Worm (Caenorhabditis elegans) whole organism, L1 larva: ENCODE measurements around the gene T05C7.9.
A peak's percentile ranks its signal among the peaks of the same experiment; 100 is the strongest.

Source experiments
- Y116A8C.19 ChIP-seq: sonication (generic microtip); optimal IDR thresholded peaks from 2 replicates; lab custom pipeline; 2016; ENCODE audit warnings: missing compliant biosample characterization, missing genetic modification characterization, borderline replicate concordance
- aly-2 ChIP-seq: fragments of 150-350 bp; optimal IDR thresholded peaks from 2 replicates; lab custom pipeline; 2014; ENCODE audit warnings: missing biosample characterization, missing genetic modification characterization
- ama-1 ChIP-seq: fragments of 150-350 bp; optimal IDR thresholded peaks from 2 replicates; lab custom pipeline; 2014
- blmp-1 ChIP-seq: fragments of 150-350 bp; optimal IDR thresholded peaks from 2 replicates; lab custom pipeline; 2014; ENCODE audit warnings: missing biosample characterization, missing genetic modification characterization
- ceh-63 ChIP-seq: fragments of 200-800 bp; sonication (Bioruptor generic); optimal IDR thresholded peaks from 2 replicates; lab custom pipeline; 2018; ENCODE audit warnings: mild to moderate bottlenecking, missing genetic modification characterization, missing compliant biosample characterization
- ceh-8 ChIP-seq: fragments of 200-800 bp; sonication (Bioruptor generic); optimal IDR thresholded peaks from 2 replicates; lab custom pipeline; 2018; ENCODE audit warnings: mild to moderate bottlenecking, missing genetic modification characterization, moderate library complexity, missing compliant biosample characterization
- ceh-82 ChIP-seq, 3 experiments: fragments of 150-350 bp in 1 of 3; sonication (generic microtip) in 2 of 3; optimal IDR thresholded peaks; 2 replicates each; lab custom pipeline; 2014 to 2017; ENCODE audit warnings: missing biosample characterization in 3 of 3, missing genetic modification characterization in 3 of 3
- ceh-90 ChIP-seq: sonication (generic microtip); optimal IDR thresholded peaks from 2 replicates; lab custom pipeline; 2016; ENCODE audit warnings: missing genetic modification characterization, missing compliant biosample characterization
- ces-1 ChIP-seq: fragments of 150-350 bp; optimal IDR thresholded peaks from 2 replicates; lab custom pipeline; 2014; ENCODE audit warnings: missing biosample characterization, missing genetic modification reagents, missing genetic modification characterization
- dsc-1 ChIP-seq: sonication (generic microtip); optimal IDR thresholded peaks from 2 replicates; lab custom pipeline; 2016; ENCODE audit warnings: mild to moderate bottlenecking, missing genetic modification characterization, missing compliant biosample characterization
- efl-1 ChIP-seq, 4 experiments: fragments of 150-350 bp; optimal IDR thresholded peaks in 3 of 4; peaks in 1 of 4; 1 replicate in 1 of 4; 2 replicates in 3 of 4; lab custom pipeline; 2014; ENCODE audit warnings: missing biosample characterization in 2 of 4, missing genetic modification characterization in 2 of 4, missing genetic modification reagents in 2 of 4
- egl-27 ChIP-seq, 2 experiments: fragments of 150-350 bp in 1 of 2; sonication (generic microtip); optimal IDR thresholded peaks; 3 replicates each; lab custom pipeline; 2017 to 2018; ENCODE audit warnings: missing biosample characterization in 2 of 2, missing genetic modification characterization in 2 of 2, missing genetic modification reagents in 2 of 2
- elt-2 ChIP-seq: sonication (generic microtip); optimal IDR thresholded peaks from 2 replicates; lab custom pipeline; 2016; ENCODE audit warnings: missing genetic modification characterization, mild to moderate bottlenecking, inconsistent platforms, missing compliant biosample characterization, missing genetic modification reagents
- elt-3 ChIP-seq, 6 experiments: fragments of 150-350 bp in 1 of 6; sonication (generic microtip); optimal IDR thresholded peaks; 2 replicates each; lab custom pipeline; 2017 to 2018; ENCODE audit warnings: missing biosample characterization in 6 of 6, missing genetic modification characterization in 6 of 6, inconsistent platforms in 1 of 6
- fkh-10 ChIP-seq: sonication (generic microtip); optimal IDR thresholded peaks from 2 replicates; lab custom pipeline; 2017; ENCODE audit warnings: missing biosample characterization, missing genetic modification reagents, missing genetic modification characterization
- fkh-8 ChIP-seq: sonication (generic microtip); optimal IDR thresholded peaks from 2 replicates; lab custom pipeline; 2016; ENCODE audit warnings: mild to moderate bottlenecking, missing genetic modification characterization, missing compliant biosample characterization
- fos-1 ChIP-seq: fragments of 150-350 bp; optimal IDR thresholded peaks from 2 replicates; lab custom pipeline; 2014; ENCODE audit warnings: missing biosample characterization, missing genetic modification characterization
- grh-1 ChIP-seq: fragments of 200-800 bp; sonication (Bioruptor generic); IDR thresholded peaks from 2 replicates; pipeline ENCODE4 v1.3.6; 2022; ENCODE audit warnings: missing genetic modification reagents, missing genetic modification characterization, missing compliant biosample characterization
- hlh-17 ChIP-seq: fragments of 200-800 bp; sonication (Bioruptor generic); optimal IDR thresholded peaks from 2 replicates; lab custom pipeline; 2018; ENCODE audit warnings: missing genetic modification characterization, mild to moderate bottlenecking, missing compliant biosample characterization, moderate library complexity, borderline replicate concordance
- jun-1 ChIP-seq: fragments of 150-350 bp; optimal IDR thresholded peaks from 2 replicates; lab custom pipeline; 2014; ENCODE audit warnings: missing biosample characterization, missing genetic modification reagents, missing genetic modification characterization
- lin-13 ChIP-seq: fragments of 150-350 bp; optimal IDR thresholded peaks from 2 replicates; lab custom pipeline; 2014; ENCODE audit warnings: missing biosample characterization, missing genetic modification reagents, missing genetic modification characterization
- lin-14 ChIP-seq: fragments of 200-800 bp; sonication (Bioruptor generic); optimal IDR thresholded peaks from 2 replicates; lab custom pipeline; 2018; ENCODE audit warnings: mild to moderate bottlenecking, missing genetic modification characterization, moderate library complexity, missing compliant biosample characterization
- lin-15B ChIP-seq: fragments of 150-350 bp; sonication (generic microtip); optimal IDR thresholded peaks from 3 replicates; lab custom pipeline; 2014; ENCODE audit warnings: missing biosample characterization, missing genetic modification characterization
- lsy-2 ChIP-seq, 2 experiments: fragments of 150-350 bp; optimal IDR thresholded peaks; 2 replicates each; lab custom pipeline; 2014; ENCODE audit warnings: missing biosample characterization in 2 of 2, missing genetic modification characterization in 2 of 2
- mdl-1 ChIP-seq, 2 experiments: fragments of 150-350 bp; optimal IDR thresholded peaks; 2 replicates each; lab custom pipeline; 2014 to 2017; ENCODE audit warnings: missing biosample characterization in 2 of 2, missing genetic modification characterization in 2 of 2, inconsistent platforms in 1 of 2
- mef-2 ChIP-seq: fragments of 150-350 bp; optimal IDR thresholded peaks from 2 replicates; lab custom pipeline; 2014; ENCODE audit warnings: missing biosample characterization, missing genetic modification characterization
- mep-1 ChIP-seq: fragments of 150-350 bp; optimal IDR thresholded peaks from 2 replicates; lab custom pipeline; 2014; ENCODE audit warnings: missing biosample characterization, missing genetic modification characterization
- nhr-12 ChIP-seq: sonication (generic microtip); optimal IDR thresholded peaks from 2 replicates; lab custom pipeline; 2017; ENCODE audit warnings: missing biosample characterization, missing genetic modification characterization
- nhr-20 ChIP-seq: sonication (generic microtip); optimal IDR thresholded peaks from 2 replicates; lab custom pipeline; 2016; ENCODE audit warnings: mild to moderate bottlenecking, missing genetic modification characterization, missing compliant biosample characterization
- nhr-237 ChIP-seq: fragments of 150-350 bp; optimal IDR thresholded peaks from 2 replicates; lab custom pipeline; 2014; ENCODE audit warnings: missing biosample characterization, missing genetic modification characterization
- nhr-28 ChIP-seq: fragments of 150-350 bp; optimal IDR thresholded peaks from 2 replicates; lab custom pipeline; 2014; ENCODE audit warnings: missing biosample characterization, missing genetic modification characterization
- nhr-47 ChIP-seq: sonication (generic microtip); optimal IDR thresholded peaks from 2 replicates; lab custom pipeline; 2016; ENCODE audit warnings: mild to moderate bottlenecking, missing genetic modification characterization, moderate library complexity, missing compliant biosample characterization
- nhr-71 ChIP-seq: sonication (generic microtip); optimal IDR thresholded peaks from 2 replicates; lab custom pipeline; 2016; ENCODE audit warnings: mild to moderate bottlenecking, missing genetic modification characterization, moderate library complexity, missing compliant biosample characterization
- nhr-76 ChIP-seq: sonication (generic microtip); optimal IDR thresholded peaks from 2 replicates; lab custom pipeline; 2017; ENCODE audit warnings: missing biosample characterization, missing genetic modification characterization
- nhr-77 ChIP-seq: fragments of 150-350 bp; optimal IDR thresholded peaks from 2 replicates; lab custom pipeline; 2014; ENCODE audit warnings: missing biosample characterization, missing genetic modification characterization
- nhr-84 ChIP-seq: sonication (generic microtip); optimal IDR thresholded peaks from 2 replicates; lab custom pipeline; 2017; ENCODE audit warnings: missing biosample characterization, missing genetic modification characterization
- nhr-85 ChIP-seq: sonication (generic microtip); peaks from one replicate; lab custom pipeline; 2016; ENCODE audit warnings: missing genetic modification characterization, inconsistent platforms, missing compliant biosample characterization
- rnt-1 ChIP-seq: sonication (generic microtip); optimal IDR thresholded peaks from 2 replicates; lab custom pipeline; 2016; ENCODE audit warnings: mild to moderate bottlenecking, missing genetic modification characterization, moderate library complexity, missing compliant biosample characterization
- skn-1 ChIP-seq: fragments of 150-350 bp; optimal IDR thresholded peaks from 2 replicates; lab custom pipeline; 2014; ENCODE audit warnings: missing biosample characterization, missing genetic modification characterization
- snu-23 ChIP-seq: sonication (generic microtip); optimal IDR thresholded peaks from 2 replicates; lab custom pipeline; 2016; ENCODE audit warnings: missing genetic modification characterization, missing compliant biosample characterization
- sox-4 ChIP-seq: sonication (generic microtip); optimal IDR thresholded peaks from 2 replicates; lab custom pipeline; 2016; ENCODE audit warnings: missing genetic modification characterization, missing compliant biosample characterization
- sup-37 ChIP-seq: fragments of 200-800 bp; sonication (Bioruptor generic); optimal IDR thresholded peaks from 2 replicates; lab custom pipeline; 2018; ENCODE audit warnings: mild to moderate bottlenecking, missing genetic modification characterization, missing compliant biosample characterization
- tbx-2 ChIP-seq: sonication (generic microtip); optimal IDR thresholded peaks from 2 replicates; lab custom pipeline; 2016; ENCODE audit warnings: missing genetic modification characterization, missing compliant biosample characterization
- tlp-1 ChIP-seq: fragments of 150-350 bp; optimal IDR thresholded peaks from 2 replicates; lab custom pipeline; 2014; ENCODE audit warnings: missing biosample characterization, missing genetic modification characterization
- unc-130 ChIP-seq: fragments of 150-350 bp; optimal IDR thresholded peaks from 2 replicates; lab custom pipeline; 2017; ENCODE audit warnings: missing biosample characterization, missing genetic modification characterization, inconsistent platforms
- unc-62 ChIP-seq: fragments of 150-350 bp; optimal IDR thresholded peaks from 2 replicates; lab custom pipeline; 2014; ENCODE audit warnings: missing biosample characterization, missing genetic modification reagents, missing genetic modification characterization
- unc-86 ChIP-seq: sonication (generic microtip); optimal IDR thresholded peaks from 2 replicates; lab custom pipeline; 2016; ENCODE audit warnings: missing genetic modification characterization, missing compliant biosample characterization
- unc-98 ChIP-seq: fragments of 200-800 bp; sonication (Bioruptor generic); IDR thresholded peaks from 2 replicates; pipeline ENCODE4 v1.3.6; 2022; ENCODE audit warnings: missing genetic modification characterization, missing compliant biosample characterization
- vab-15 ChIP-seq: sonication (generic microtip); optimal IDR thresholded peaks from 2 replicates; lab custom pipeline; 2017; ENCODE audit warnings: missing genotype, mild to moderate bottlenecking, missing genetic modification characterization, missing compliant biosample characterization
- xbp-1 ChIP-seq: sonication (generic microtip); optimal IDR thresholded peaks from 2 replicates; lab custom pipeline; 2016; ENCODE audit warnings: missing genetic modification characterization, missing compliant biosample characterization
- zag-1 ChIP-seq: fragments of 150-350 bp; optimal IDR thresholded peaks from 2 replicates; lab custom pipeline; 2014; ENCODE audit warnings: missing biosample characterization, missing genetic modification characterization
- zip-4 ChIP-seq: fragments of 200-800 bp; sonication (Bioruptor generic); optimal IDR thresholded peaks from 2 replicates; lab custom pipeline; 2018; ENCODE audit warnings: mild to moderate bottlenecking, missing genetic modification characterization, moderate library complexity, missing compliant biosample characterization
- ztf-11 ChIP-seq, 2 experiments: sonication (generic microtip); optimal IDR thresholded peaks; 2 replicates each; lab custom pipeline; 2016 to 2017; ENCODE audit warnings: missing genetic modification characterization in 2 of 2, missing biosample characterization in 1 of 2, missing compliant biosample characterization in 1 of 2

T05C7.9 gene

ce11 chrIV:79205-79604 is at the start of gene T05C7.9:
T05C7.9 (plus strand) TSS chrIV:79276.
- TF ChIP-seq ceh-82 (tag; optimal IDR thresholded peaks at IDR 0.05; lab: Kevin White, UChicago) (peak in 1 of 3 experiments; percentile 3), elt-3 (tag; optimal IDR thresholded peaks at IDR 0.05; lab: Kevin White, UChicago) (no peak), sox-4 (tag; lab: Kevin White, UChicago) (no peak), tlp-1 (no peak), nhr-85 (tag; lab: Kevin White, UChicago) (no peak), efl-1 (optimal IDR thresholded peaks at IDR 0.05; lab: Kevin White, UChicago) (no peak), efl-1 (GFP tag; optimal IDR thresholded peaks at IDR 0.05 in 1 of 2; lab: Kevin White, UChicago) (peak in 1 of 2 experiments; percentile 87), jun-1 (no peak), fkh-10 (GFP tag; lab: Kevin White, UChicago) (peak; percentile 33), nhr-71 (tag; lab: Kevin White, UChicago) (peak; percentile 41), zip-4 (GFP tag; lab: Kevin White, UChicago) (no peak), aly-2 (tag; lab: Kevin White, UChicago) (no peak), Y116A8C.19 (no peak), fkh-8 (peak; percentile 38), nhr-237 (tag; lab: Kevin White, UChicago) (no peak), ztf-11 (tag; optimal IDR thresholded peaks at IDR 0.05; lab: Kevin White, UChicago) (no peak), zag-1 (tag; lab: Kevin White, UChicago) (no peak), ceh-63 (GFP tag; lab: Kevin White, UChicago) (no peak), blmp-1 (tag; lab: Kevin White, UChicago) (no peak), mef-2 (no peak), lin-15B (tag; lab: Kevin White, UChicago) (no peak), ceh-90 (tag; lab: Kevin White, UChicago) (no peak), snu-23 (no peak), unc-130 (tag; lab: Kevin White, UChicago) (no peak), ceh-8 (GFP tag; lab: Kevin White, UChicago) (no peak), xbp-1 (tag; lab: Kevin White, UChicago) (no peak), nhr-84 (tag; lab: Kevin White, UChicago) (no peak), hlh-17 (no peak), nhr-76 (tag; lab: Kevin White, UChicago) (no peak), tbx-2 (tag; lab: Kevin White, UChicago) (peak; percentile 30), nhr-77 (tag; lab: Kevin White, UChicago) (peak; percentile 9), skn-1 (peak; percentile 17), nhr-20 (tag; lab: Kevin White, UChicago) (no peak), nhr-47 (tag; lab: Kevin White, UChicago) (peak; percentile 11), lsy-2 (tag; optimal IDR thresholded peaks at IDR 0.05; lab: Kevin White, UChicago) (peak in 1 of 2 experiments; percentile 17), mdl-1 (tag; optimal IDR thresholded peaks at IDR 0.05; lab: Kevin White, UChicago) (peak in 1 of 2 experiments; percentile 44), fos-1 (no peak), rnt-1 (peak; percentile 13), lin-14 (GFP tag; lab: Kevin White, UChicago) (peak; percentile 85)

- TF ChIP-seq nhr-12 (tag; lab: Kevin White, UChicago) = no peak
Measured at ce11 chrIV:48780-49179, 30.3 kb upstream of the T05C7.9 start, which contains the start of gene frm-5.1. frm-5.1 (minus strand) TSS chrIV:48880.

- TF ChIP-seq nhr-28 (tag; lab: Kevin White, UChicago) (no peak), unc-62 (GFP tag; lab: Kevin White, UChicago) (no peak), mep-1 (tag; lab: Kevin White, UChicago) (peak; percentile 64), vab-15 (tag; lab: Kevin White, UChicago) (no peak), nhr-77 (tag; lab: Kevin White, UChicago) (peak; percentile 57), elt-2 (tag; lab: Kevin White, UChicago) (peak; percentile 26), dsc-1 (tag; lab: Kevin White, UChicago) (no peak), ces-1 (GFP tag; lab: Kevin White, UChicago) (no peak), nhr-71 (tag; lab: Kevin White, UChicago) (peak; percentile 68), mef-2 (no peak), lin-13 (GFP tag; lab: Kevin White, UChicago) (peak; percentile 34), ama-1 (lab: Kevin White, UChicago) (no peak), sup-37 (no peak), grh-1 (GFP tag; lab: Robert Waterston, UW) (no peak), unc-86 (tag; lab: Kevin White, UChicago) (no peak), egl-27 (tag; optimal IDR thresholded peaks at IDR 0.05; lab: Kevin White, UChicago) (peak in 1 of 2 experiments; percentile 19), unc-98 (GFP tag; lab: Robert Waterston, UW) (no peak)
Measured at ce11 chrIV:51219-51618, 27.9 kb upstream of the T05C7.9 start.
